Worm (Caenorhabditis elegans): Measurements from ENCODE around the gene srbc-77.
A peak's percentile ranks its signal among the peaks of the same experiment; 100 is the strongest.

Gene srbc-77

DNA sequence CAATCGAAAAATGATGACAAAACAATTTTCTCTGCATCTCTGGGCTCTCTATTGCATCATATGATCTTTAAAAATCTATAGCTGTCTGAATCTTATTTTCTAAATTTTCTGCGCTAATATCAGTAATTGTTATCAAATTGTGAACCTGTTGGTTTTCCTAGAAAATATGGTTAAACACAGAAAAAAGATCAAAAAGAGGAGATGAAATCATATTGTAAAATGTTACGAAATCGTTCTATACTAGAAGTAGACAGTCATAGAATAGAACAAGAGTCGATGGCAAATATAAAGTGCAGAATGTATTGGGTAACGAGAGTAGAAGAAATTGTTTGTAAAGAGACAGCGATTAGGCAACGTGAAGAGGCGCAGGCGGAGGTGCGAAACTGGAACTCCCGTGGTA is 49.3 kb upstream of the srbc-77 start (continued):
- TF ChIP-seq hlh-26 (GFP tag; conservative IDR thresholded peaks at IDR 0.05) = no peak
- no peak for TF ChIP-seq B0035.1 (tag; optimal IDR thresholded peaks at IDR 0.05)
- TF ChIP-seq pha-4 (tag; optimal IDR thresholded peaks at IDR 0.05) = peak; percentile 52
- no peak for TF ChIP-seq K12H6.12 (tag; optimal IDR thresholded peaks at IDR 0.05)
- no peak for TF ChIP-seq F49E8.2 (tag; optimal IDR thresholded peaks at IDR 0.05; ENCODE audit: insufficient read depth)
- TF ChIP-seq hmg-20 (GFP tag; IDR thresholded peaks at IDR 0.05) = no peak
- no peak for TF ChIP-seq egrh-3 (GFP tag; IDR thresholded peaks at IDR 0.05)
- TF ChIP-seq cebp-1 (GFP tag; IDR thresholded peaks at IDR 0.05) = peak; percentile 91
- peak; percentile 94 for TF ChIP-seq cebp-1 (tag; optimal IDR thresholded peaks at IDR 0.05)
- no peak for TF ChIP-seq C17E4.6 (GFP tag; IDR thresholded peaks at IDR 0.05)
- TF ChIP-seq mel-28 (tag; optimal IDR thresholded peaks at IDR 0.05; ENCODE audit: borderline replicate concordance) = no peak
- no peak for TF ChIP-seq ceh-40 (GFP tag; IDR thresholded peaks at IDR 0.05)
- TF ChIP-seq B0336.3 (GFP tag; IDR thresholded peaks at IDR 0.05) = 0 out of 2 replicates have a peak, but pooled peaks have one; percentile 35
- TF ChIP-seq sea-2 (GFP tag; IDR thresholded peaks at IDR 0.05) = no peak
- TF ChIP-seq bed-1 (GFP tag; IDR thresholded peaks at IDR 0.05) = no peak
- TF ChIP-seq dpl-1 (GFP tag; optimal IDR thresholded peaks at IDR 0.05) = no peak
- no peak for TF ChIP-seq dpff-1 (tag; optimal IDR thresholded peaks at IDR 0.05)
- TF ChIP-seq ztf-18 (tag; optimal IDR thresholded peaks at IDR 0.05) = no peak
- no peak for TF ChIP-seq ceh-27 (GFP tag; optimal IDR thresholded peaks at IDR 0.05)
- TF ChIP-seq nfyb-1 (GFP tag; IDR thresholded peaks at IDR 0.05) = peak; percentile 60; the same call in 1 of the 2 replicates
- TF ChIP-seq ekl-4 (GFP tag; IDR thresholded peaks at IDR 0.05) = no peak
- TF ChIP-seq chd-7 (tag; optimal IDR thresholded peaks at IDR 0.05) = no peak
- no peak for TF ChIP-seq T07F8.4 (tag; optimal IDR thresholded peaks at IDR 0.05)
- TF ChIP-seq hmg-1.2 (GFP tag; IDR thresholded peaks at IDR 0.05) = peak; percentile 62; the same call in 1 of the 2 replicates
- TF ChIP-seq rec-8 (tag; optimal IDR thresholded peaks at IDR 0.05) = no peak
- no peak for TF ChIP-seq mes-4 (tag; optimal IDR thresholded peaks at IDR 0.05)
- no peak for TF ChIP-seq hrde-1 (tag; optimal IDR thresholded peaks at IDR 0.05; ENCODE audit: borderline replicate concordance)
- TF ChIP-seq Y53F4B.3 (GFP tag; IDR thresholded peaks at IDR 0.05) = no peak
- TF ChIP-seq atf-7 (tag; optimal IDR thresholded peaks at IDR 0.05) = peak; percentile 73
- TF ChIP-seq xnd-1 (tag; optimal IDR thresholded peaks at IDR 0.05) = no peak
- TF ChIP-seq tbx-9 (tag; optimal IDR thresholded peaks at IDR 0.05; ENCODE audit: borderline replicate concordance) = no peak

DNA sequence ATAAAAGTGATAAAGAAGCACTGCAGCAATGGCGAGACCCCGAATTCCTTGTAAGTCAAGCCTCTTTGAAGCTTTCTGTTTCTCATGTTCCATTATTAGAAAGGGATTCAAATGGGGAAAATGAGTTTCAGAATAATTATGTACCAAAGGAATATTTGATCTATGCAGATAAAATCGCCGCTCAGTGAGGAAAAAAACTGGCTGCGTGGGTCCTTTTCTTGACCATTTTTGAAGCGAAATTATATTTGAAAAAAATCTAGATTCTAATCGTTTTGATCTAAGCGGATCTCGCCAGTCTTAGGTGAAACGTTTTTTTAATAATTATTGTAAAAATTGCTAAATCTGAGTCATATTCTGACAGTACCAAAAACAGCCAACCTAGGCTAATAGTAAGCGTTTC is 45.3 kb upstream of the srbc-77 start, which contains the start of gene oac-42:
TSS of gene oac-42 (minus strand) at position 101 of the 400 bp plus-strand sequence.
- no peak for TF ChIP-seq somi-1 (GFP tag; optimal IDR thresholded peaks at IDR 0.05)

DNA sequence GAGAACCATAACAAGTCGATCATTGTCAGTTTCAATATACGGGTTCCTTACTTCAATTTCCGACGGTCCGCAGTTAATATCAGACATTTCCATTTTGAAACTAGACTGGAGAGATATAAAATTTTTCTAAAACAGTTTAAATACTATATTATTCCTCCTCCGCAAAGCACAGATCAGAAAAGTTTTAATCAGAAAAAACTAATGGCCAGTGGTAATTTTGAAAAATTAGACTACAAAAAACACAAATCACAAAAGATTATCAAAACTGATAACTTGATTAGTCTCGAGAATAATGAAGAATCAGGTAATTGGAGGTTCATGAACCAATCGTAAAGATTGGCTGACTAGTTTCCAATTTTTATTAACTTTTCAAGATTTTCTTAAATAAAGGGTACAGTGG is 44.0 kb upstream of the srbc-77 start, which contains the start of gene T06C12.9:
TSS of gene T06C12.9 (minus strand) at position 101 of the 400 bp plus-strand sequence.
- TF ChIP-seq T26A5.8 (tag; optimal IDR thresholded peaks at IDR 0.05) (no peak), Y95B8A.8 (GFP tag; IDR thresholded peaks at IDR 0.05) (no peak), lir-1 (GFP tag; conservative IDR thresholded peaks at IDR 0.05) (no peak), aptf-3 (GFP tag; IDR thresholded peaks at IDR 0.05) (no peak), ztf-18 (tag; optimal IDR thresholded peaks at IDR 0.05) (no peak), hrde-1 (tag; optimal IDR thresholded peaks at IDR 0.05; ENCODE audit: borderline replicate concordance) (no peak), ztf-26 (tag; optimal IDR thresholded peaks at IDR 0.05) (no peak), atf-7 (tag; optimal IDR thresholded peaks at IDR 0.05) (no peak), F57C9.4 (tag; optimal IDR thresholded peaks at IDR 0.05) (no peak), ceh-79 (tag; optimal IDR thresholded peaks at IDR 0.05) (no peak)
